Worm (Caenorhabditis elegans) whole organism, mixed stage, embryonic: ENCODE data around the gene ztf-7.

Experiments used
- M03D4.4 ChIP-seq: sonication (generic microtip); optimal IDR thresholded peaks from 2 replicates; lab custom pipeline; 2017; ENCODE audit warnings: mild to moderate bottlenecking, missing genetic modification characterization, missing compliant biosample characterization
- bed-3 ChIP-seq: fragments of 200-800 bp; sonication (Bioruptor generic); optimal IDR thresholded peaks from 3 replicates; lab custom pipeline; 2018; ENCODE audit warnings: mild to moderate bottlenecking, missing genetic modification characterization, moderate library complexity, missing compliant biosample characterization
- blmp-1 ChIP-seq: fragments of 150-350 bp; optimal IDR thresholded peaks from 2 replicates; lab custom pipeline; 2014; ENCODE audit warnings: missing biosample characterization, missing genetic modification characterization
- ceh-39 ChIP-seq: fragments of 150-350 bp; optimal IDR thresholded peaks from 2 replicates; lab custom pipeline; 2014; ENCODE audit warnings: missing biosample characterization, missing genetic modification characterization
- ceh-83 ChIP-seq: fragments of 200-800 bp; sonication (Bioruptor generic); optimal IDR thresholded peaks from 2 replicates; lab custom pipeline; 2018; ENCODE audit warnings: mild to moderate bottlenecking, missing genetic modification characterization, missing compliant biosample characterization
- ces-1 ChIP-seq: fragments of 150-350 bp; optimal IDR thresholded peaks from 2 replicates; lab custom pipeline; 2014; ENCODE audit warnings: missing biosample characterization, missing genetic modification reagents, missing genetic modification characterization
- cnd-1 ChIP-seq: fragments of 200-800 bp; sonication (Bioruptor generic); optimal IDR thresholded peaks from 2 replicates; lab custom pipeline; 2018; ENCODE audit warnings: mild to moderate bottlenecking, missing genetic modification characterization, missing compliant biosample characterization
- drap-1 ChIP-seq: fragments of 200-800 bp; sonication (Bioruptor generic); optimal IDR thresholded peaks from 3 replicates; lab custom pipeline; 2018; ENCODE audit warnings: mild to moderate bottlenecking, missing genetic modification characterization, missing compliant biosample characterization
- elt-1 ChIP-seq: sonication (generic microtip); optimal IDR thresholded peaks from 2 replicates; lab custom pipeline; 2017; ENCODE audit warnings: missing genetic modification characterization, mild to moderate bottlenecking, missing compliant biosample characterization, antibody characterized with exemption, moderate library complexity, borderline replicate concordance; ENCODE audit not compliant: insufficient read depth
- elt-3 ChIP-seq: fragments of 150-350 bp; optimal IDR thresholded peaks from 2 replicates; lab custom pipeline; 2014; ENCODE audit warnings: missing biosample characterization, missing genetic modification characterization
- flh-1 ChIP-seq: fragments of 200-800 bp; sonication (Bioruptor generic); optimal IDR thresholded peaks from 2 replicates; lab custom pipeline; 2018; ENCODE audit warnings: mild to moderate bottlenecking, missing genetic modification characterization, moderate library complexity, missing compliant biosample characterization
- ham-2 ChIP-seq: fragments of 200-800 bp; sonication (Bioruptor generic); optimal IDR thresholded peaks from 2 replicates; lab custom pipeline; 2018; ENCODE audit warnings: mild to moderate bottlenecking, missing genetic modification characterization, missing compliant biosample characterization
- hlh-1 ChIP-seq: fragments of 150-350 bp; optimal IDR thresholded peaks from 2 replicates; lab custom pipeline; 2014; ENCODE audit warnings: missing biosample characterization, missing genetic modification reagents, missing genetic modification characterization
- lin-32 ChIP-seq: fragments of 200-800 bp; sonication (Bioruptor generic); optimal IDR thresholded peaks from 2 replicates; lab custom pipeline; 2018; ENCODE audit warnings: mild to moderate bottlenecking, missing genetic modification characterization, missing compliant biosample characterization
- mep-1 ChIP-seq: fragments of 150-350 bp; optimal IDR thresholded peaks from 2 replicates; lab custom pipeline; 2017; ENCODE audit warnings: missing biosample characterization, missing genetic modification reagents, missing genetic modification characterization, inconsistent platforms
- mls-2 ChIP-seq: sonication (generic microtip); optimal IDR thresholded peaks from 2 replicates; lab custom pipeline; 2016; ENCODE audit warnings: mild to moderate bottlenecking, missing genetic modification characterization, moderate library complexity, missing compliant biosample characterization
- nhr-2 ChIP-seq: fragments of 150-350 bp; optimal IDR thresholded peaks from 2 replicates; lab custom pipeline; 2014; ENCODE audit warnings: missing biosample characterization, missing genetic modification characterization
- nhr-237 ChIP-seq: fragments of 150-350 bp; optimal IDR thresholded peaks from 2 replicates; lab custom pipeline; 2014; ENCODE audit warnings: missing biosample characterization, missing genetic modification characterization
- nhr-28 ChIP-seq: fragments of 150-350 bp; optimal IDR thresholded peaks from 2 replicates; lab custom pipeline; 2014; ENCODE audit warnings: missing biosample characterization, missing genetic modification characterization
- nhr-76 ChIP-seq: sonication (generic microtip); optimal IDR thresholded peaks from 2 replicates; lab custom pipeline; 2017; ENCODE audit warnings: missing biosample characterization, missing genetic modification characterization
- sem-2 ChIP-seq: fragments of 200-800 bp; sonication (Bioruptor generic); optimal IDR thresholded peaks from 2 replicates; lab custom pipeline; 2018; ENCODE audit warnings: mild to moderate bottlenecking, missing genetic modification characterization, missing compliant biosample characterization
- snpc-4 ChIP-seq: fragments of 150-350 bp; optimal IDR thresholded peaks from 2 replicates; lab custom pipeline; 2014; ENCODE audit warnings: missing biosample characterization, missing genetic modification characterization
- sptf-1 ChIP-seq: sonication (generic microtip); optimal IDR thresholded peaks from 2 replicates; lab custom pipeline; 2017; ENCODE audit warnings: mild to moderate bottlenecking, missing genetic modification characterization, moderate library complexity, missing compliant biosample characterization
- unc-120 ChIP-seq: sonication (generic microtip); optimal IDR thresholded peaks from 2 replicates; lab custom pipeline; 2017; ENCODE audit warnings: missing genetic modification characterization, missing compliant biosample characterization; ENCODE audit not compliant: poor library complexity, severe bottlenecking
- unc-39 ChIP-seq: fragments of 150-350 bp; optimal IDR thresholded peaks from 2 replicates; lab custom pipeline; 2014; ENCODE audit warnings: missing biosample characterization, missing genetic modification characterization
- unc-62 ChIP-seq: fragments of 150-350 bp; optimal IDR thresholded peaks from 2 replicates; lab custom pipeline; 2014; ENCODE audit warnings: missing biosample characterization, missing genetic modification reagents, missing genetic modification characterization
- zip-8 ChIP-seq: fragments of 150-350 bp; optimal IDR thresholded peaks from 2 replicates; lab custom pipeline; 2014; ENCODE audit warnings: missing biosample characterization, missing genetic modification characterization
- ztf-11 ChIP-seq: fragments of 150-350 bp; optimal IDR thresholded peaks from 2 replicates; lab custom pipeline; 2014; ENCODE audit warnings: missing biosample characterization, missing genetic modification characterization

ztf-7 gene

DNA sequence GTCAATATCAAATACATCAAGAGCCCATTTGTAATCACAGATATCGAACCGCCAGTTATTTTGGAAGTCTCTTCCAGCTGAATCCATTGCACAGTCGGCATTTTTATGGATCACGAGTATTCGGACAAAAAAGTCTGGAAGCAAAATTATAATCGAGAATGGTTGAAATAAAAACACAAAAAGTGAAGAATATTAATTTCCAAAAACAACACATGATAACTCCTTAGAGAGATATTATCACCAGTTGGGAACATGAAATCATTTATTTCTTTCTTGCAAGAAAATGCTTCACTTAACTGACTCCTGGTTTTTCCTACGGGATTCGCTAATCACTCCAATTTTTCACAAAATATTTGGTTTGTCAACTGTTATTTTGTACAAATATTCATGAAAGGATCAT is 34.6 kb upstream of the ztf-7 start, which contains the start of gene str-2:
Gene str-2 (minus strand): TSS at position 101 of the 400 bp plus-strand sequence.
- TF ChIP-seq ham-2 (GFP tag; lab: Kevin White, UChicago) (no peak), nhr-2 (tag; lab: Kevin White, UChicago) (no peak), ztf-11 (tag; lab: Kevin White, UChicago) (no peak), M03D4.4 (tag; lab: Kevin White, UChicago) (no peak)

DNA sequence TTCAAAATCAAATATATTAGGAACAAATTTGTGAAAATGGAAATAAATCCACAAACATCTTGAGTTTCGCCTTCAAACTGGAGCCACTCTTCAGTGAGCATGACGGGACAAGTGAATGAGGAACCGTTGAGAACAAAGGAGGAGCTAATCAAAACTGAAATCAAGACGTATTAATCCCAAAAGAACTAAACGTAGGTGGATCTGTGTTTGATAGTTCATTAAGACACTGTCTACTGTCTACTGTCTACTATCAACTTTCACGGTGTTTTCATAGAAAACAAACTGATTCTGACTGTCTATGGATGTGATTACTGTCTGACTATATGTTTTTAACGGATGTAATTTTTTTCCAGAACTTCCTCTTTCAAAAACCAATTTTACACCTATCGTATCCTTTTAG is 32.2 kb upstream of the ztf-7 start, which contains the start of gene str-193:
Gene str-193 (minus strand): TSS at position 101 of the 400 bp plus-strand sequence.
- no peak for TF ChIP-seq snpc-4 (tag; lab: Kevin White, UChicago)
- TF ChIP-seq bed-3 (GFP tag; lab: Kevin White, UChicago): no peak
- TF ChIP-seq unc-39 (tag; lab: Kevin White, UChicago): no peak
- no peak for TF ChIP-seq zip-8 (tag; lab: Kevin White, UChicago)
- TF ChIP-seq ceh-39 (tag; lab: Kevin White, UChicago): no peak
- no peak for TF ChIP-seq elt-1 (tag; lab: Kevin White, UChicago)
- no peak for TF ChIP-seq blmp-1
- no peak for TF ChIP-seq nhr-76 (tag; lab: Kevin White, UChicago)

DNA sequence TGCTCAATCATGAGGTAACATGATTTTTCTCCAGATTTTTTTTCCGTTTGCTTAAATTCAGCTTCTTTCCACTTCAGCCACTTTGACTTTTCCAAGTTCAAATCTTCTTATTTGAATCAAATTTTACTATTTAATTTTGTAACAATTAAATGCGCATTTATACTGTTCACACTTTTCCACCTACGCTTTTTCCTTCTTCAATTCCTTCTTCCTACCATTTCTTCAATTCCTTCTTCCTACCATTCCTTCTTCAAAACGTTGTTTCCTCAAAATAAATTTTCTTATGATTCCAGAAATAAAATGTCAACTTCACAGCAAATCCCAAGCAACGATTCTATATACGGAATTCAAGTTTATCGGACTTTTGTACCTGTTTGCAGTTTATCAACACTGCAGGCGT is 26.9 kb upstream of the ztf-7 start, which contains the start of gene sru-31:
Gene sru-31 (plus strand): TSS at position 301 of the 400 bp plus-strand sequence.
- TF ChIP-seq snpc-4 (tag; lab: Kevin White, UChicago): no peak
- no peak for TF ChIP-seq unc-120
- TF ChIP-seq bed-3 (GFP tag; lab: Kevin White, UChicago): no peak
- TF ChIP-seq nhr-28: no peak
- no peak for TF ChIP-seq elt-1 (tag; lab: Kevin White, UChicago)
- TF ChIP-seq, all 35 proteins: peak for 0

DNA sequence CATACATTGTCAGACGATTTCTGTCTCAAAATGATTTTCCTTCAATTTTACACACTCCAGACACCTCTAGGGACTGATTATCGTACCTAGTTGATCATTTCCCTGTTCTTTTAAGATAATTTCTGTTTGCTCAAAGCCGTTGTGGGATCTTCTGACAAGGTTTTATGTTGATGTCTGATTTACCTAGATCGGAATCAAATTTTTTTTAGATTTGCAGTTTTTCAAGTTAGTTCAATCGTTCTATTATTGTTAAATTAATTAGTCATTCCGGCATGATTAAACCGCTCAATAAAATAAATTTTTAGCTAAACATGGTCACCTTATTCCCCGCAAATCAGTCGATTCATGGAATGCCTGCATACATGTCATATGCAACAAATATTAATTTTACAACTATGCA is 24.0 kb upstream of the ztf-7 start, which contains the start of gene sru-30:
Gene sru-30 (plus strand): TSS at position 301 of the 400 bp plus-strand sequence.
- no peak for TF ChIP-seq ceh-83 (GFP tag; lab: Kevin White, UChicago)
- no peak for TF ChIP-seq blmp-1
- no peak for TF ChIP-seq nhr-76 (tag; lab: Kevin White, UChicago)
- TF ChIP-seq mls-2 (tag; lab: Kevin White, UChicago): no peak
- TF ChIP-seq lin-32 (GFP tag; lab: Kevin White, UChicago): no peak
- no peak for TF ChIP-seq elt-3 (tag; lab: Kevin White, UChicago)
- TF ChIP-seq M03D4.4 (tag; lab: Kevin White, UChicago): no peak
- TF ChIP-seq nhr-2 (tag; lab: Kevin White, UChicago): no peak
- TF ChIP-seq flh-1 (GFP tag; lab: Kevin White, UChicago): no peak
- TF ChIP-seq nhr-28: no peak
- no peak for TF ChIP-seq drap-1 (GFP tag; lab: Kevin White, UChicago)
- no peak for TF ChIP-seq ceh-39 (tag; lab: Kevin White, UChicago)
- TF ChIP-seq unc-62: no peak
- TF ChIP-seq ces-1 (GFP tag; lab: Kevin White, UChicago): no peak
- no peak for TF ChIP-seq unc-120
- TF ChIP-seq nhr-237 (tag; lab: Kevin White, UChicago): no peak
- TF ChIP-seq mep-1 (tag; lab: Kevin White, UChicago): no peak
- TF ChIP-seq hlh-1 (tag; lab: Kevin White, UChicago): no peak
- TF ChIP-seq cnd-1: no peak

DNA sequence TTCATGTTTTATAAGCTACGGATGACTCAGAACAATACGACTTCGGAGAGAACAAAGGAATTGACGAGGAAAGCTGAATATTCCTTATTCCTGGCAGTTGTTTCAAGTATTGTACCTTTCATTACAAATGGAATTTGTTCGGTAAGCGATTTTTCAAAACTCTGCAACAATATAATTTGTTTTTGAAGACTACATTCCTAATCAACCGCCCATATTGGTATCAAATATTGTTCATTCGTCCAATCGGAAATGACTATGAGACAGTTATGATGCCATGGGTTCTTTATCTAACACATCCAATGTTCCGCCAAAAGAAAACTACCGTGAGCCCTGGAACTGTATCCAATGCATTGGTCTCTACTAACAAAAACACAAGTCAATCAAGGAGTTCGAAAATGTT is 22.7 kb upstream of the ztf-7 start:
- no peak for TF ChIP-seq sem-2 (GFP tag; lab: Kevin White, UChicago)
- TF ChIP-seq cnd-1: no peak
- no peak for TF ChIP-seq unc-62
- TF ChIP-seq mls-2 (tag; lab: Kevin White, UChicago): no peak
- TF ChIP-seq elt-3 (tag; lab: Kevin White, UChicago): no peak
- TF ChIP-seq nhr-2 (tag; lab: Kevin White, UChicago): no peak

DNA sequence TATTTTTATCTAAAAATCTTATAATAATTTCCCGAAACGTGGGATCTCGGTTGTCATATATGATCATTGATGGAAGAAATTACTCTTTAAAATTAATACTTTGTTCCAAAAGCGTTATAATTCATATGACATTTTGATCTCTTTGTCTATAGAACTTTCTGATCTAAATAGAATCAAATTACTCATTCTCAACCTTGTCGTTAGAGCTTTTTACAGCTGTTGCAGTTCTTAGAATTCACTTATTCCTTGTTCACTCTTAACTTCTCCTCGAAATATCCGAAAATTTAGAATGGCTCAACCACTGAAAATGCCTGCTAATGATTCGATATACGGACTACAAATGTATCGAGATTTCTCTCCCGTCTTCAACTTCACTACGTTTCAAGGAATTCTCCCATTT is 21.6 kb upstream of the ztf-7 start, which contains the start of gene sru-29:
Gene sru-29 (plus strand): TSS at position 301 of the 400 bp plus-strand sequence.
- no peak for TF ChIP-seq unc-120
- no peak for TF ChIP-seq zip-8 (tag; lab: Kevin White, UChicago)
- TF ChIP-seq elt-3 (tag; lab: Kevin White, UChicago): no peak
- TF ChIP-seq unc-62: no peak
- no peak for TF ChIP-seq cnd-1
- no peak for TF ChIP-seq unc-39 (tag; lab: Kevin White, UChicago)
- no peak for TF ChIP-seq snpc-4 (tag; lab: Kevin White, UChicago)
- TF ChIP-seq nhr-76 (tag; lab: Kevin White, UChicago): no peak
- no peak for TF ChIP-seq blmp-1
- TF ChIP-seq sptf-1: no peak
